Worm (Caenorhabditis elegans): Measurements from ENCODE around the gene nhr-186.
A peak's percentile ranks its signal among the peaks of the same experiment; 100 is the strongest.

The nhr-186 gene

ce11 chrV:3825190-3825589 is 29.6 kb downstream of the nhr-186 start:
- TF ChIP-seq him-1 (tag; optimal IDR thresholded peaks at IDR 0.05) = no peak
- no peak for TF ChIP-seq dao-5 (tag; optimal IDR thresholded peaks at IDR 0.05)
- TF ChIP-seq W03F9.2 (tag; optimal IDR thresholded peaks at IDR 0.05) = no peak

ce11 chrV:3820875-3821274 is 33.9 kb downstream of the nhr-186 start:
- TF ChIP-seq dao-5 (tag; optimal IDR thresholded peaks at IDR 0.05) (no peak), W03F9.2 (tag; optimal IDR thresholded peaks at IDR 0.05) (no peak), him-1 (tag; optimal IDR thresholded peaks at IDR 0.05) (no peak)

DNA sequence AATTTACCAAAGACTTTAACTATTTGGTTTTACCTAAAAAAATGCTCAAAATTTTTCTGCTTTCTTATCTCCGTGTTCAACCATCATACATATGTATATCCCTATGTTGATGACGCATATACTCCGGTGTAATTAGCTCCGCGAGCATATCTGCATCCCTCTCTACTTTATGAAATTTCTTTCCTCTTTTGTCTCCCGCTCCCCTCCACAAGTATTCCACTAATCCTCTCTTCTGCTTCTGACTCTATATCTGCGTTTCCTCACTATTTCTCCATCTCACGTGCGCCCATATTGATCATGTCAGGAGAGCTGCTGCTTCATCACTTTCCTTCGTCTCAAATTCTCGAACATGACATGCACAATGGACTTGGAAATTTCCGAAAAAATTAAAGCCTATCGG is 39.8 kb downstream of the nhr-186 start, which contains the start of gene H10D18.1:
TSS of gene H10D18.1 (plus strand) at position 277 of the 400 bp plus-strand sequence.
- TF ChIP-seq him-1 (tag; optimal IDR thresholded peaks at IDR 0.05) (peak; percentile 10), dao-5 (tag; optimal IDR thresholded peaks at IDR 0.05) (no peak)

DNA sequence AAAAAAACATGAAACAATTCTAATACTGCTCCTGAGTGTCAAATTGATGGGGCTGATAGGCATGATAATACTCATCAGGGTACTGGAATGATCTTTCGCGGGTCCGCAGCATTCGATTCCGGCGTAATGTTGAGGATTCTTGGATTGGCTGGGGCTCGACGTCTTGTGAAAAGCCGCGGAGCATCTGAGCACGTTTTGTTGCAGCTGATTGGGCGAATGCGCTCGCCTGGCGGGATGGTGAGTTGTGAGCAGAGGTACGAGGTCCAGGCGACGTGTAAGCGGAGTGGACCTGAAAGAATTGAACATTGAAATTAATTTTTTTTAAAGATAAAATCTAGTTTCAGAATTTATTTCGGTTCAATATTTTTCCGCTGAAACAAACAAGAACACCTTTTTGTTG is 40.7 kb downstream of the nhr-186 start:
- TF ChIP-seq him-1 (tag; optimal IDR thresholded peaks at IDR 0.05) (no peak), dao-5 (tag; optimal IDR thresholded peaks at IDR 0.05) (no peak), W03F9.2 (tag; optimal IDR thresholded peaks at IDR 0.05) (no peak)

ce11 chrV:3812291-3812690 is 42.5 kb downstream of the nhr-186 start, which contains the start of gene scl-12:
TSS of gene scl-12 (plus strand) at chrV:3812591.
- no peak for TF ChIP-seq him-1 (tag; optimal IDR thresholded peaks at IDR 0.05)
- TF ChIP-seq W03F9.2 (tag; optimal IDR thresholded peaks at IDR 0.05) = no peak

- TF ChIP-seq W03F9.2 (tag; optimal IDR thresholded peaks at IDR 0.05) = no peak
- TF ChIP-seq dao-5 (tag; optimal IDR thresholded peaks at IDR 0.05) = no peak
- TF ChIP-seq him-1 (tag; optimal IDR thresholded peaks at IDR 0.05) = no peak
These were observed 43.2 kb downstream of the nhr-186 start, which contains the start of gene scl-13 for ce11 chrV:3811541-3811940. TSS of gene scl-13 (minus strand) at chrV:3811641.

ce11 chrV:3810035-3810434 is 44.7 kb downstream of the nhr-186 start:
- no peak for TF ChIP-seq W03F9.2 (tag; optimal IDR thresholded peaks at IDR 0.05)
- no peak for TF ChIP-seq dao-5 (tag; optimal IDR thresholded peaks at IDR 0.05)
- no peak for TF ChIP-seq him-1 (tag; optimal IDR thresholded peaks at IDR 0.05)

ce11 chrV:3808336-3808735 is 46.4 kb downstream of the nhr-186 start, which contains the start of gene srw-6:
TSS of gene srw-6 (plus strand) at chrV:3808636.
- TF ChIP-seq him-1 (tag; optimal IDR thresholded peaks at IDR 0.05) = no peak
- no peak for TF ChIP-seq dao-5 (tag; optimal IDR thresholded peaks at IDR 0.05)
- no peak for TF ChIP-seq W03F9.2 (tag; optimal IDR thresholded peaks at IDR 0.05)

DNA sequence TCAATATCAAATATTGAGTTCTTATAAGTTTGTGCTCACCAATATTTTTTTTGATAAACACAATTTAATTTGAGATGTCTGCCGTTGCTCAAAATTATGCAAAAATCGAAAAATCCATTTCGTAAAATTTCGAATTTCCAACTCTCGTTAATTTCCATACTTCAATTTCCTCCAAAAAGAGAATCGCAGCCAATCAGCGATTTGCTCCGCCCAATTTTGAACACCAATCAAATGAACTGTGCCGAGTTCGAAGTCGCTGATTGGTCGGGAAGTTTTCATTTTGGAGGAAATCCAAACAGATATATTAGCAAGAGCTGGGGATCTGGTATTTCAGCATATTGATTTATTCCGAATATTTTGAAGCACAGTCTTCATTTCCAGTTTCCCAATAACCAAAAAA is 46.9 kb downstream of the nhr-186 start:
- TF ChIP-seq dao-5 (tag; optimal IDR thresholded peaks at IDR 0.05) (no peak), him-1 (tag; optimal IDR thresholded peaks at IDR 0.05) (no peak), W03F9.2 (tag; optimal IDR thresholded peaks at IDR 0.05) (no peak)

DNA sequence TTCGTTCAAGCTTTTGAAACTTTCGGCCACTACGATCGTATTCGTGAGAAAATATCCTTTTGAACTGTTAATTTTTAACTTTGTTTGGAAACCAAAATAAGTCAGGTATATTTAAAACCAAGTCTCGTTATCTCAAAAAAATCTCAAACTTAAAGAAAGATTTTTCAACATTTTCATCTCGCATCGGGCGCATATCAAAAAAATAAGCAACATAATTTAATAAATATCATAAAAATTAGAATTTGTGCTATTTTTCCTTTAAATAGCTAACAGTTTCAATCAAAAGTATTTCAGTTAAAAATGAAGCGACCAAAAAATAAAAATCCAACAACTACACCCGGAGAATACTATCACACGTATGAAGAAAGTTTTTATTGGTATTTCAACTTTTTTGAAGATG is 48.8 kb downstream of the nhr-186 start, which contains the start of gene srw-7:
TSS of gene srw-7 (plus strand) at position 301 of the 400 bp plus-strand sequence.
- TF ChIP-seq him-1 (tag; optimal IDR thresholded peaks at IDR 0.05) (no peak), W03F9.2 (tag; optimal IDR thresholded peaks at IDR 0.05) (no peak), dao-5 (tag; optimal IDR thresholded peaks at IDR 0.05) (no peak)

ce11 chrV:3805499-3805898 is 49.2 kb downstream of the nhr-186 start, which contains the start of gene R08F11.4:
TSS of gene R08F11.4 (minus strand) at chrV:3805527.
- TF ChIP-seq dao-5 (tag; optimal IDR thresholded peaks at IDR 0.05) (no peak), W03F9.2 (tag; optimal IDR thresholded peaks at IDR 0.05) (no peak), him-1 (tag; optimal IDR thresholded peaks at IDR 0.05) (no peak)

DNA sequence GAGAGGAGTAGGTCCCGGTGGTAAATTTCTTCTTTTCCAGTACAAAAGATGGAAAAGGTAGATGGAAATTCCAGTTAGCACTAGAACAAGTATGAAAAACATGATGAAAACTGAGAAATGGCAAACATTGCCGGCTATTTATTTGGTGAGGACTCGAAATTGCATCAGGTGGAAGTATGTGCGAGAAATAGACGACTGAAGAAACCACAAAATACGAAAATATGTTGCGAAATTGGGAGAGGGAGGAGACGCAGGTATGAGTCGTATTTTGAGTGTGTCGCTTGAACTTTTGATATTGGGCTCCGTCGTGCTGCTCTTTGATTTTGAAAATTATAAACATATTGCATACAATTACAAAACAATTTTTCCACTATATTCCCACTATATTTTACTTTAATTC is 51.4 kb downstream of the nhr-186 start, which contains the start of gene cyp-33C8:
TSS of gene cyp-33C8 (minus strand) at position 200 of the 400 bp plus-strand sequence.
- no peak for TF ChIP-seq dao-5 (tag; optimal IDR thresholded peaks at IDR 0.05)
- TF ChIP-seq him-1 (tag; optimal IDR thresholded peaks at IDR 0.05) = no peak
- no peak for TF ChIP-seq W03F9.2 (tag; optimal IDR thresholded peaks at IDR 0.05)
